Fruit fly (Drosophila melanogaster): Measurements from ENCODE around the gene CG14864.
A peak's percentile ranks its signal among the peaks of the same experiment; 100 is the strongest.

DNA sequence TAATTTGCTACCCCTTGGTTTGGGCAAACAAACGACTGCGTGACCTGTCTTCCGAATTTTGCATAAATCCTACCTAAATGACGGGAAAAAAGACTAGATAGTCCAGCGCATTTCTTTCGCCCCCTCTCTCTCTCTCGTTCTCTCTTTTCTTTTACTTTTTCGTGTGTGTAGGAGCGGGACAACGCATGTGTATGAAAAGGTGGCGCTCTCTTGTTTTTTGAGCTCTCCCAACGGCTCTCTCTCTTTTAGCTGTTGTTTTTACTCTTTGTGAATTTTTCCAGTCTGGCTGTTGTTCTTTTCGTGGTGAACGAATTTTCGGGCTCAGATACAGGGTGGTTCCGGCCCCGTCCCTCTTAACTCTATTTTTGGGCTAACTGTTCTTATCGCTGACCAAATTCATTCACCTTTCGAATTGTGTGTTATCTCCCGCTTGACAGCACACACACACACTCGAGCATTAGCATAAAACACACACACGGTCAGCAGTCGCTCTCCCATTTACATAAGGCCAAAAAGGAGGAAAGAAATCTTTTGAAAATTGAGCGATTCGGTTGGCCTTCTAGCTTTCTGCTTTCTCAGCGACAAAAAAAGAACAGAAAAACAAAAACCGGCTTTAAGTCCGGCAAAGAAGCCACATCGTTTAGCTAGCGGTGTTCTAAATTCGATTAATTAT, 23.3 kb upstream of the CG14864 start:
- no peak for TF ChIP-seq CG12768 (GFP tag; optimal IDR thresholded peaks at IDR 0.05)
- no peak for TF ChIP-seq toe (GFP tag; optimal IDR thresholded peaks at IDR 0.05)
- TF ChIP-seq kay (GFP tag; ENCODE audit: borderline replicate concordance), result no peak
- no peak for TF ChIP-seq CG1620 (GFP tag; optimal IDR thresholded peaks at IDR 0.05)
- TF ChIP-seq tj (GFP tag; optimal IDR thresholded peaks at IDR 0.05), result no peak
- TF ChIP-seq Crg-1 (GFP tag; optimal IDR thresholded peaks at IDR 0.05), result peak; percentile 15
- TF ChIP-seq Hr96 (GFP tag; optimal IDR thresholded peaks at IDR 0.05), result no peak
